Fruit fly (Drosophila melanogaster): ENCODE data around the gene CG1271.
A peak's percentile ranks its signal among the peaks of the same experiment; 100 is the strongest.

CG1271 gene

DNA sequence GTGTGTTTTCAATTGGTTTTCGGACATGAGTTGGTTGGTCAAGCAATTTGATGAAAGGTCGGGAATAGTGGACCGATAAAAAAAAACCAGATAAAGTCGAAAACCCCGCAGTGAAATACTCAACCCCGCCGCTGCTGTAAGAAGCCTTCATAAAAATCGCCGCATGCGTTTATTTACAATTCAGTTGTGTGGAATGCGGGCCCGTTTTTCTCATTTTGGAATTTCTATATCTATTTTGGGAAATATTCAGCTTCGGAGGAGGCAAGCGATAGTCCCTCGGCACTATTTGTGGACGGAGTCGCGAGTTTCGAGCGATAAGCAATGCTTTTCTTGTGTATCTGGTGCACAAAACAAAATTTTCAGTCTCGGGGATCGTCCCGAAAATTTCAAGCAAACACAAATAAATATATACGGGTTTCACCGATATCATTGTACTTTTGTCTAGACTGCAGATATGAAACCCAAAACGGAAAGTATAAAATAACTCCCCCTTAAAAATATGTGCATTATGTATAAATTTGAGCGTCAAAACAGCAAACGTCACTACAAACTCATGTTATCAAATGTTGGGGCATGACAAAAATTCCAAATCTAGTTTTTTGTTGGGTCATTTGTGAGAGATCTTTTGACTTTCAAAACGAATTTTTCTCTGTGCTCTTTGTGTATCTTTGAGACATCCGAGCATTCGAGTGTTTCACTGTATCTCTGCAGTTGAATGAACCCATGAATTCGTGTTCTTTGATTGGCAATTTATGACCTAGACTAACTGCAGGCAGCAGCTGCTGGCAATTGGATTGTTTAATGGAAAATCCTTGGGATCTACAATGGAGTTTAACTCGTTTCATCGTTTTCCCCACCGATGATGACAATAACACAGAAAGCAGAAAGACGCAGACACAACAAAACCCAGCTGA is 6.9 kb downstream of the CG1271 start (continued):
- TF ChIP-seq bigmax (GFP tag; optimal IDR thresholded peaks at IDR 0.05) (no peak), vnd (GFP tag; IDR thresholded peaks at IDR 0.05; ENCODE audit: partially characterized antibody) (no peak), disco-r (GFP tag; optimal IDR thresholded peaks at IDR 0.05) (no peak), Kr (GFP tag; optimal IDR thresholded peaks at IDR 0.05) (no peak), abd-A (tag; optimal IDR thresholded peaks at IDR 0.05) (no peak), sob (GFP tag; IDR thresholded peaks at IDR 0.05) (no peak), CG17328 (GFP tag; IDR thresholded peaks at IDR 0.05) (no peak), Hey (tag; optimal IDR thresholded peaks at IDR 0.05) (no peak), CG14710 (tag; optimal IDR thresholded peaks at IDR 0.05) (peak; percentile 30), CG2199 (GFP tag; IDR thresholded peaks at IDR 0.05) (peak; percentile 97), phol (tag; optimal IDR thresholded peaks at IDR 0.05) (peak; percentile 53), cato (GFP tag; optimal IDR thresholded peaks at IDR 0.05; ENCODE audit: borderline replicate concordance) (no peak), CG34224 (GFP tag; IDR thresholded peaks at IDR 0.05; ENCODE audit: partially characterized antibody) (no peak), Ssrp (tag; optimal IDR thresholded peaks at IDR 0.05) (peak; percentile 45), CG11504 (tag; optimal IDR thresholded peaks at IDR 0.05) (peak; percentile 42), CG9727 (GFP tag; optimal IDR thresholded peaks at IDR 0.05) (peak; percentile 24), Vsx1 (GFP tag; optimal IDR thresholded peaks at IDR 0.05) (no peak), CG6791 (GFP tag; IDR thresholded peaks at IDR 0.05; ENCODE audit: partially characterized antibody) (no peak), CG7928 (GFP tag; optimal IDR thresholded peaks at IDR 0.05) (no peak), crp (GFP tag; optimal IDR thresholded peaks at IDR 0.05) (no peak), CG6765 (GFP tag; optimal IDR thresholded peaks at IDR 0.05) (no peak), CkIIα-i1 (GFP tag; IDR thresholded peaks at IDR 0.05) (no peak), CG33557 (GFP tag; optimal IDR thresholded peaks at IDR 0.05) (peak; percentile 63), Mrtf (GFP tag; IDR thresholded peaks at IDR 0.05) (no peak), Atf6 (GFP tag; IDR thresholded peaks at IDR 0.05) (no peak), ranshi (GFP tag; IDR thresholded peaks at IDR 0.05) (no peak), sc (optimal IDR thresholded peaks at IDR 0.05) (no peak), sc (GFP tag; optimal IDR thresholded peaks at IDR 0.05) (no peak), CG12236 (GFP tag; optimal IDR thresholded peaks at IDR 0.05) (no peak), Dek (tag; optimal IDR thresholded peaks at IDR 0.05) (no peak), Opbp (GFP tag; IDR thresholded peaks at IDR 0.05; ENCODE audit: partially characterized antibody) (no peak), Med (GFP tag) (peak; percentile 42), klu (GFP tag; IDR thresholded peaks at IDR 0.05) (no peak), CG12299 (tag; optimal IDR thresholded peaks at IDR 0.05) (peak; percentile 20), MTF-1 (GFP tag; optimal IDR thresholded peaks at IDR 0.05; ENCODE audit: borderline replicate concordance) (no peak), CG7839 (tag; optimal IDR thresholded peaks at IDR 0.05) (peak; percentile 8), schlank (tag; optimal IDR thresholded peaks at IDR 0.05) (no peak), org-1 (GFP tag; optimal IDR thresholded peaks at IDR 0.05) (no peak), YL-1 (GFP tag; optimal IDR thresholded peaks at IDR 0.05) (no peak), bsh (GFP tag; optimal IDR thresholded peaks at IDR 0.05) (peak in 1 of 2 experiments; percentile 49), Xbp1 (GFP tag; optimal IDR thresholded peaks at IDR 0.05) (no peak), Asciz (GFP tag; optimal IDR thresholded peaks at IDR 0.05) (peak; percentile 25), Dad (GFP tag; optimal IDR thresholded peaks at IDR 0.05) (no peak), chm (GFP tag; IDR thresholded peaks at IDR 0.05) (no peak), Rfx (GFP tag; IDR thresholded peaks at IDR 0.05) (no peak), CG12942 (GFP tag; optimal IDR thresholded peaks at IDR 0.05) (no peak), nau (GFP tag; optimal IDR thresholded peaks at IDR 0.05) (no peak), gcm2 (GFP tag; optimal IDR thresholded peaks at IDR 0.05) (no peak)
